Fruit fly (Drosophila melanogaster) whole organism: ENCODE results near the gene CG1582.

Source experiments
- CG8478 ChIP-seq: fragments of >200 bp; optimal IDR thresholded peaks from 2 replicates; lab custom pipeline; 2018; ENCODE audit warnings: inconsistent platforms
- Dll ChIP-seq: fragments of >200 bp; optimal IDR thresholded peaks from 2 replicates; lab custom pipeline; 2017
- pan ChIP-seq: fragments of >200 bp; optimal IDR thresholded peaks from 2 replicates; lab custom pipeline; 2017
- psq ChIP-seq: fragments of >200 bp; optimal IDR thresholded peaks from 2 replicates; lab custom pipeline; 2017

- TF ChIP-seq pan (lab: Kevin White, UChicago) (no peak), Dll (lab: Kevin White, UChicago) (no peak), CG8478 (lab: Kevin White, UChicago) (no peak), psq (lab: Kevin White, UChicago) (no peak)
Observed at dm6 chrX:10891150-10891549, 8.0 kb downstream of the CG1582 start, which contains the start of gene Ork1.
